Worm (Caenorhabditis elegans): ENCODE results near the gene K01A6.4.

K01A6.4 gene

ce11 chrIV:11691524-11691923, 48.6 kb downstream of the K01A6.4 start:
- TF ChIP-seq M03D4.4 (tag; optimal IDR thresholded peaks at IDR 0.05) (no peak), sem-2 (GFP tag; optimal IDR thresholded peaks at IDR 0.05) (no peak), sptf-1 (tag; optimal IDR thresholded peaks at IDR 0.05) (no peak), mab-5 (tag; optimal IDR thresholded peaks at IDR 0.05) (no peak), bed-3 (GFP tag; optimal IDR thresholded peaks at IDR 0.05) (no peak), ces-1 (GFP tag; optimal IDR thresholded peaks at IDR 0.05) (no peak), nhr-12 (tag; optimal IDR thresholded peaks at IDR 0.05) (no peak), nhr-76 (tag; optimal IDR thresholded peaks at IDR 0.05) (no peak), nhr-28 (tag; optimal IDR thresholded peaks at IDR 0.05) (no peak)

ce11 chrIV:11690988-11691387, 49.1 kb downstream of the K01A6.4 start, which contains the start of gene let-60:
let-60 (minus strand) TSS chrIV:11691088.
- TF ChIP-seq sptf-1 (tag; optimal IDR thresholded peaks at IDR 0.05) (no peak), elt-1 (tag; optimal IDR thresholded peaks at IDR 0.05; ENCODE audit: borderline replicate concordance, insufficient read depth) (no peak), drap-1 (GFP tag; optimal IDR thresholded peaks at IDR 0.05) (no peak), zip-8 (tag; optimal IDR thresholded peaks at IDR 0.05) (no peak), tbx-8 (GFP tag; optimal IDR thresholded peaks at IDR 0.05) (no peak), ztf-11 (tag; optimal IDR thresholded peaks at IDR 0.05) (no peak), ceh-83 (GFP tag; optimal IDR thresholded peaks at IDR 0.05) (no peak), mab-5 (tag; optimal IDR thresholded peaks at IDR 0.05) (no peak), nhr-28 (tag; optimal IDR thresholded peaks at IDR 0.05) (no peak), elt-3 (tag; optimal IDR thresholded peaks at IDR 0.05) (no peak), nhr-12 (tag; optimal IDR thresholded peaks at IDR 0.05) (no peak)
